Worm (Caenorhabditis elegans): Measurements from ENCODE around the gene egl-27.

ce11 chrII:6891176-6891575 is 56.4 kb downstream of the egl-27 start:
- TF ChIP-seq W03F9.2 (tag; optimal IDR thresholded peaks at IDR 0.05) (no peak), him-1 (tag; optimal IDR thresholded peaks at IDR 0.05) (no peak), dao-5 (tag; optimal IDR thresholded peaks at IDR 0.05) (no peak)
